Worm (Caenorhabditis elegans) whole organism, mixed stage, embryonic: ENCODE results near the gene dod-23.

Experiments used
- M03D4.4 ChIP-seq: sonication (generic microtip); optimal IDR thresholded peaks from 2 replicates; lab custom pipeline; 2017; ENCODE audit warnings: mild to moderate bottlenecking, missing genetic modification characterization, missing compliant biosample characterization
- bed-3 ChIP-seq: fragments of 200-800 bp; sonication (Bioruptor generic); optimal IDR thresholded peaks from 3 replicates; lab custom pipeline; 2018; ENCODE audit warnings: mild to moderate bottlenecking, missing genetic modification characterization, moderate library complexity, missing compliant biosample characterization
- blmp-1 ChIP-seq: fragments of 150-350 bp; optimal IDR thresholded peaks from 2 replicates; lab custom pipeline; 2014; ENCODE audit warnings: missing biosample characterization, missing genetic modification characterization
- ceh-43 ChIP-seq: fragments of 200-800 bp; sonication (Bioruptor generic); optimal IDR thresholded peaks from 2 replicates; lab custom pipeline; 2018; ENCODE audit warnings: mild to moderate bottlenecking, missing genetic modification characterization, moderate library complexity, missing compliant biosample characterization
- ceh-83 ChIP-seq: fragments of 200-800 bp; sonication (Bioruptor generic); optimal IDR thresholded peaks from 2 replicates; lab custom pipeline; 2018; ENCODE audit warnings: mild to moderate bottlenecking, missing genetic modification characterization, missing compliant biosample characterization
- ces-1 ChIP-seq: fragments of 150-350 bp; optimal IDR thresholded peaks from 2 replicates; lab custom pipeline; 2014; ENCODE audit warnings: missing biosample characterization, missing genetic modification reagents, missing genetic modification characterization
- cnd-1 ChIP-seq: fragments of 200-800 bp; sonication (Bioruptor generic); optimal IDR thresholded peaks from 2 replicates; lab custom pipeline; 2018; ENCODE audit warnings: mild to moderate bottlenecking, missing genetic modification characterization, missing compliant biosample characterization
- drap-1 ChIP-seq: fragments of 200-800 bp; sonication (Bioruptor generic); optimal IDR thresholded peaks from 3 replicates; lab custom pipeline; 2018; ENCODE audit warnings: mild to moderate bottlenecking, missing genetic modification characterization, missing compliant biosample characterization
- elt-1 ChIP-seq: sonication (generic microtip); optimal IDR thresholded peaks from 2 replicates; lab custom pipeline; 2017; ENCODE audit warnings: missing genetic modification characterization, mild to moderate bottlenecking, missing compliant biosample characterization, antibody characterized with exemption, moderate library complexity, borderline replicate concordance; ENCODE audit not compliant: insufficient read depth
- elt-3 ChIP-seq: fragments of 150-350 bp; optimal IDR thresholded peaks from 2 replicates; lab custom pipeline; 2014; ENCODE audit warnings: missing biosample characterization, missing genetic modification characterization
- flh-1 ChIP-seq: fragments of 200-800 bp; sonication (Bioruptor generic); optimal IDR thresholded peaks from 2 replicates; lab custom pipeline; 2018; ENCODE audit warnings: mild to moderate bottlenecking, missing genetic modification characterization, moderate library complexity, missing compliant biosample characterization
- ham-2 ChIP-seq: fragments of 200-800 bp; sonication (Bioruptor generic); optimal IDR thresholded peaks from 2 replicates; lab custom pipeline; 2018; ENCODE audit warnings: mild to moderate bottlenecking, missing genetic modification characterization, missing compliant biosample characterization
- hlh-1 ChIP-seq: fragments of 150-350 bp; optimal IDR thresholded peaks from 2 replicates; lab custom pipeline; 2014; ENCODE audit warnings: missing biosample characterization, missing genetic modification reagents, missing genetic modification characterization
- lin-13 ChIP-seq: fragments of 150-350 bp; optimal IDR thresholded peaks from 2 replicates; lab custom pipeline; 2014; ENCODE audit warnings: missing biosample characterization, missing genetic modification characterization
- lsy-2 ChIP-seq: fragments of 150-350 bp; optimal IDR thresholded peaks from 2 replicates; lab custom pipeline; 2014; ENCODE audit warnings: missing biosample characterization, missing genetic modification characterization
- mab-5 ChIP-seq: fragments of 150-350 bp; optimal IDR thresholded peaks from 2 replicates; lab custom pipeline; 2014; ENCODE audit warnings: missing biosample characterization, missing genetic modification characterization
- mep-1 ChIP-seq: fragments of 150-350 bp; optimal IDR thresholded peaks from 2 replicates; lab custom pipeline; 2017; ENCODE audit warnings: missing biosample characterization, missing genetic modification reagents, missing genetic modification characterization, inconsistent platforms
- mls-2 ChIP-seq: sonication (generic microtip); optimal IDR thresholded peaks from 2 replicates; lab custom pipeline; 2016; ENCODE audit warnings: mild to moderate bottlenecking, missing genetic modification characterization, moderate library complexity, missing compliant biosample characterization
- nhr-2 ChIP-seq: fragments of 150-350 bp; optimal IDR thresholded peaks from 2 replicates; lab custom pipeline; 2014; ENCODE audit warnings: missing biosample characterization, missing genetic modification characterization
- nhr-237 ChIP-seq: fragments of 150-350 bp; optimal IDR thresholded peaks from 2 replicates; lab custom pipeline; 2014; ENCODE audit warnings: missing biosample characterization, missing genetic modification characterization
- nhr-28 ChIP-seq: fragments of 150-350 bp; optimal IDR thresholded peaks from 2 replicates; lab custom pipeline; 2014; ENCODE audit warnings: missing biosample characterization, missing genetic modification characterization
- pha-4 ChIP-seq: fragments of 150-350 bp; optimal IDR thresholded peaks from 2 replicates; lab custom pipeline; 2018; ENCODE audit warnings: missing biosample characterization, missing genetic modification reagents, missing genetic modification characterization
- sem-2 ChIP-seq: fragments of 200-800 bp; sonication (Bioruptor generic); optimal IDR thresholded peaks from 2 replicates; lab custom pipeline; 2018; ENCODE audit warnings: mild to moderate bottlenecking, missing genetic modification characterization, missing compliant biosample characterization
- snpc-4 ChIP-seq: fragments of 150-350 bp; optimal IDR thresholded peaks from 2 replicates; lab custom pipeline; 2014; ENCODE audit warnings: missing biosample characterization, missing genetic modification characterization
- sptf-1 ChIP-seq: sonication (generic microtip); optimal IDR thresholded peaks from 2 replicates; lab custom pipeline; 2017; ENCODE audit warnings: mild to moderate bottlenecking, missing genetic modification characterization, moderate library complexity, missing compliant biosample characterization
- tbx-8 ChIP-seq: fragments of 200-800 bp; sonication (Bioruptor generic); optimal IDR thresholded peaks from 2 replicates; lab custom pipeline; 2018; ENCODE audit warnings: mild to moderate bottlenecking, missing genetic modification characterization, moderate library complexity, missing compliant biosample characterization
- unc-120 ChIP-seq: sonication (generic microtip); optimal IDR thresholded peaks from 2 replicates; lab custom pipeline; 2017; ENCODE audit warnings: missing genetic modification characterization, missing compliant biosample characterization; ENCODE audit not compliant: poor library complexity, severe bottlenecking
- unc-39 ChIP-seq: fragments of 150-350 bp; optimal IDR thresholded peaks from 2 replicates; lab custom pipeline; 2014; ENCODE audit warnings: missing biosample characterization, missing genetic modification characterization
- unc-62 ChIP-seq: fragments of 150-350 bp; optimal IDR thresholded peaks from 2 replicates; lab custom pipeline; 2014; ENCODE audit warnings: missing biosample characterization, missing genetic modification reagents, missing genetic modification characterization
- zip-8 ChIP-seq: fragments of 150-350 bp; optimal IDR thresholded peaks from 2 replicates; lab custom pipeline; 2014; ENCODE audit warnings: missing biosample characterization, missing genetic modification characterization
- ztf-11 ChIP-seq: fragments of 150-350 bp; optimal IDR thresholded peaks from 2 replicates; lab custom pipeline; 2014; ENCODE audit warnings: missing biosample characterization, missing genetic modification characterization

dod-23 gene

ce11 chrII:8388001-8388513 is 10.9 kb downstream of the dod-23 start, which contains the start of gene drd-1:
TSS of gene drd-1 (plus strand) at chrII:8388051.
- no peak for TF ChIP-seq M03D4.4 (tag; lab: Kevin White, UChicago)
- no peak for TF ChIP-seq lin-13 (tag; lab: Kevin White, UChicago)
- TF ChIP-seq tbx-8 (GFP tag; lab: Kevin White, UChicago) = no peak
- TF ChIP-seq pha-4 (tag; lab: Kevin White, UChicago) = no peak
- TF ChIP-seq elt-3 (tag; lab: Kevin White, UChicago) = no peak
- TF ChIP-seq ztf-11 = no peak
- TF ChIP-seq sptf-1 (tag; lab: Kevin White, UChicago) = no peak
- no peak for TF ChIP-seq nhr-2 (tag; lab: Kevin White, UChicago)

ce11 chrII:8386897-8387296 is 12.1 kb downstream of the dod-23 start:
- TF ChIP-seq unc-120 (tag; lab: Kevin White, UChicago) = no peak
- TF ChIP-seq ham-2 (GFP tag; lab: Kevin White, UChicago) = no peak
- TF ChIP-seq ceh-83 = no peak
- TF ChIP-seq ces-1 (GFP tag; lab: Kevin White, UChicago) = no peak
- TF ChIP-seq unc-39 (tag; lab: Kevin White, UChicago) = no peak
- TF ChIP-seq flh-1 (GFP tag; lab: Kevin White, UChicago) = no peak
- no peak for TF ChIP-seq blmp-1 (tag; lab: Kevin White, UChicago)
- TF ChIP-seq mep-1 (tag; lab: Kevin White, UChicago) = no peak
- TF ChIP-seq snpc-4 (tag; lab: Kevin White, UChicago) = no peak
- no peak for TF ChIP-seq zip-8 (tag; lab: Kevin White, UChicago)
- no peak for TF ChIP-seq elt-3 (tag; lab: Kevin White, UChicago)
- no peak for TF ChIP-seq cnd-1 (tag; lab: Kevin White, UChicago)
- TF ChIP-seq tbx-8 (GFP tag; lab: Kevin White, UChicago) = no peak
- no peak for TF ChIP-seq elt-1 (tag; lab: Kevin White, UChicago)
- no peak for TF ChIP-seq mab-5 (tag; lab: Kevin White, UChicago)
- TF ChIP-seq pha-4 (tag; lab: Kevin White, UChicago) = no peak
- no peak for TF ChIP-seq unc-62

- TF ChIP-seq cnd-1 (tag; lab: Kevin White, UChicago) (no peak), unc-62 (no peak), hlh-1 (no peak), elt-1 (tag; lab: Kevin White, UChicago) (no peak), unc-39 (tag; lab: Kevin White, UChicago) (no peak), ceh-43 (no peak), ztf-11 (no peak), ces-1 (GFP tag; lab: Kevin White, UChicago) (no peak), elt-3 (tag; lab: Kevin White, UChicago) (no peak), tbx-8 (GFP tag; lab: Kevin White, UChicago) (no peak), lsy-2 (tag; lab: Kevin White, UChicago) (no peak), zip-8 (tag; lab: Kevin White, UChicago) (no peak), lin-13 (tag; lab: Kevin White, UChicago) (no peak), sem-2 (no peak), nhr-237 (tag; lab: Kevin White, UChicago) (no peak), mab-5 (tag; lab: Kevin White, UChicago) (no peak), bed-3 (no peak), mls-2 (tag; lab: Kevin White, UChicago) (no peak), nhr-2 (tag; lab: Kevin White, UChicago) (no peak)
These were observed 13.4 kb downstream of the dod-23 start for ce11 chrII:8385561-8385960.

- TF ChIP-seq nhr-28 (tag; lab: Kevin White, UChicago) (no peak), lsy-2 (tag; lab: Kevin White, UChicago) (no peak), mls-2 (tag; lab: Kevin White, UChicago) (no peak), blmp-1 (tag; lab: Kevin White, UChicago) (no peak), unc-120 (tag; lab: Kevin White, UChicago) (no peak), bed-3 (no peak), unc-62 (no peak), drap-1 (no peak), lin-13 (tag; lab: Kevin White, UChicago) (no peak), pha-4 (tag; lab: Kevin White, UChicago) (no peak), ceh-43 (no peak), zip-8 (tag; lab: Kevin White, UChicago) (no peak)
These were observed 14.6 kb downstream of the dod-23 start for ce11 chrII:8384344-8384743.
